Worm (Caenorhabditis elegans) whole organism, late embryonic: ENCODE results near the gene rpn-5.

Experiments used
- C08G9.2 ChIP-seq: sonication (generic microtip); optimal IDR thresholded peaks from 2 replicates; lab custom pipeline; 2016; ENCODE audit warnings: mild to moderate bottlenecking, missing genetic modification characterization, moderate library complexity, missing compliant biosample characterization
- K02D7.2 ChIP-seq: sonication (generic microtip); optimal IDR thresholded peaks from 2 replicates; lab custom pipeline; 2017; ENCODE audit warnings: mild to moderate bottlenecking, missing genetic modification characterization, missing compliant biosample characterization
- T23F11.4 ChIP-seq: fragments of 200-800 bp; sonication (Bioruptor generic); optimal IDR thresholded peaks from 2 replicates; lab custom pipeline; 2018; ENCODE audit warnings: mild to moderate bottlenecking, missing genetic modification characterization, missing compliant biosample characterization
- ama-1 ChIP-seq: fragments of 150-350 bp; optimal IDR thresholded peaks from 2 replicates; lab custom pipeline; 2014
- ceh-14 ChIP-seq: sonication (generic microtip); optimal IDR thresholded peaks from 2 replicates; lab custom pipeline; 2016; ENCODE audit warnings: missing genotype, missing genetic modification characterization, missing compliant biosample characterization
- ceh-19 ChIP-seq: fragments of 200-800 bp; sonication (Bioruptor generic); optimal IDR thresholded peaks from 2 replicates; lab custom pipeline; 2018; ENCODE audit warnings: mild to moderate bottlenecking, missing genetic modification characterization, missing compliant biosample characterization
- ceh-31 ChIP-seq: sonication (generic microtip); optimal IDR thresholded peaks from 2 replicates; lab custom pipeline; 2016; ENCODE audit warnings: missing genetic modification characterization, missing compliant biosample characterization
- ceh-34 ChIP-seq: sonication (generic microtip); optimal IDR thresholded peaks from 2 replicates; lab custom pipeline; 2016; ENCODE audit warnings: mild to moderate bottlenecking, missing genetic modification characterization, missing compliant biosample characterization
- ceh-48 ChIP-seq: sonication (generic microtip); optimal IDR thresholded peaks from 2 replicates; lab custom pipeline; 2016; ENCODE audit warnings: missing genetic modification characterization, inconsistent platforms, missing compliant biosample characterization
- dve-1 ChIP-seq: sonication (generic microtip); optimal IDR thresholded peaks from 2 replicates; lab custom pipeline; 2017; ENCODE audit warnings: antibody characterized with exemption, mild to moderate bottlenecking, missing genetic modification characterization, missing compliant biosample characterization
- elt-2 ChIP-seq: sonication (generic microtip); optimal IDR thresholded peaks from 2 replicates; lab custom pipeline; 2016; ENCODE audit warnings: missing genetic modification reagents, missing genetic modification characterization, missing compliant biosample characterization
- elt-4 ChIP-seq: sonication (generic microtip); optimal IDR thresholded peaks from 2 replicates; lab custom pipeline; 2016; ENCODE audit warnings: missing genetic modification characterization, missing compliant biosample characterization
- eyg-1 ChIP-seq: sonication (generic microtip); optimal IDR thresholded peaks from 2 replicates; lab custom pipeline; 2016; ENCODE audit warnings: missing genotype, missing genetic modification characterization, missing compliant biosample characterization
- fkh-10 ChIP-seq: fragments of 150-350 bp; optimal IDR thresholded peaks from 2 replicates; lab custom pipeline; 2014; ENCODE audit warnings: missing biosample characterization, missing genetic modification reagents, missing genetic modification characterization
- hlh-13 ChIP-seq: fragments of 200-800 bp; sonication (Bioruptor generic); optimal IDR thresholded peaks from 2 replicates; lab custom pipeline; 2018; ENCODE audit warnings: mild to moderate bottlenecking, missing genetic modification characterization, missing compliant biosample characterization
- hlh-15 ChIP-seq: sonication (generic microtip); optimal IDR thresholded peaks from 2 replicates; lab custom pipeline; 2016; ENCODE audit warnings: missing genetic modification characterization, missing compliant biosample characterization
- lim-6 ChIP-seq: sonication (generic microtip); optimal IDR thresholded peaks from 2 replicates; lab custom pipeline; 2016; ENCODE audit warnings: missing genetic modification characterization, missing compliant biosample characterization
- lin-11 ChIP-seq: fragments of 200-800 bp; sonication (Bioruptor generic); optimal IDR thresholded peaks from 2 replicates; lab custom pipeline; 2018; ENCODE audit warnings: mild to moderate bottlenecking, missing genetic modification characterization, missing compliant biosample characterization
- madf-2 ChIP-seq: sonication (generic microtip); optimal IDR thresholded peaks from 2 replicates; lab custom pipeline; 2017; ENCODE audit warnings: missing genetic modification characterization, missing compliant biosample characterization
- odd-2 ChIP-seq: sonication (generic microtip); optimal IDR thresholded peaks from 2 replicates; lab custom pipeline; 2017; ENCODE audit warnings: antibody characterized with exemption, mild to moderate bottlenecking, missing genetic modification characterization, missing compliant biosample characterization
- pag-3 ChIP-seq: sonication (generic microtip); optimal IDR thresholded peaks from 2 replicates; lab custom pipeline; 2016; ENCODE audit warnings: missing compliant biosample characterization, missing genetic modification characterization, borderline replicate concordance
- pat-9 ChIP-seq: fragments of 200-800 bp; sonication (Bioruptor generic); optimal IDR thresholded peaks from 2 replicates; lab custom pipeline; 2018; ENCODE audit warnings: mild to moderate bottlenecking, missing genetic modification characterization, moderate library complexity, missing compliant biosample characterization
- pha-4 ChIP-seq: fragments of 150-350 bp; optimal IDR thresholded peaks from 2 replicates; lab custom pipeline; 2018; ENCODE audit warnings: missing biosample characterization, missing genetic modification reagents, missing genetic modification characterization
- rnt-1 ChIP-seq: sonication (generic microtip); optimal IDR thresholded peaks from 2 replicates; lab custom pipeline; 2016; ENCODE audit warnings: missing genetic modification characterization, missing compliant biosample characterization
- sox-2 ChIP-seq: fragments of 200-800 bp; sonication (Bioruptor generic); IDR thresholded peaks from 2 replicates; pipeline ENCODE4 v1.3.6; 2022; ENCODE audit warnings: missing genetic modification reagents, missing genetic modification characterization, missing compliant biosample characterization
- sox-4 ChIP-seq: sonication (generic microtip); optimal IDR thresholded peaks from 2 replicates; lab custom pipeline; 2017; ENCODE audit warnings: mild to moderate bottlenecking, missing genetic modification characterization, inconsistent platforms, missing compliant biosample characterization
- syd-9 ChIP-seq: sonication (generic microtip); optimal IDR thresholded peaks from 2 replicates; lab custom pipeline; 2016; ENCODE audit warnings: mild to moderate bottlenecking, missing genetic modification characterization, moderate library complexity, missing compliant biosample characterization
- tbx-7 ChIP-seq: sonication (generic microtip); optimal IDR thresholded peaks from 2 replicates; lab custom pipeline; 2016; ENCODE audit warnings: missing genotype, missing genetic modification characterization, missing compliant biosample characterization
- ttx-3 ChIP-seq: sonication (generic microtip); optimal IDR thresholded peaks from 2 replicates; lab custom pipeline; 2016; ENCODE audit warnings: missing genetic modification reagents, missing genetic modification characterization, missing compliant biosample characterization
- unc-42 ChIP-seq: sonication (generic microtip); optimal IDR thresholded peaks from 2 replicates; lab custom pipeline; 2016; ENCODE audit warnings: missing genotype, missing genetic modification characterization, missing compliant biosample characterization
- unc-55 ChIP-seq: sonication (generic microtip); optimal IDR thresholded peaks from 2 replicates; lab custom pipeline; 2017; ENCODE audit warnings: missing biosample characterization, missing genetic modification reagents, missing genetic modification characterization
- unc-86 ChIP-seq: sonication (generic microtip); optimal IDR thresholded peaks from 2 replicates; lab custom pipeline; 2016; ENCODE audit warnings: missing genetic modification characterization, missing compliant biosample characterization
- zip-5 ChIP-seq: sonication (generic microtip); optimal IDR thresholded peaks from 2 replicates; lab custom pipeline; 2016; ENCODE audit warnings: missing genetic modification characterization, missing compliant biosample characterization
- ztf-16 ChIP-seq: sonication (generic microtip); optimal IDR thresholded peaks from 2 replicates; lab custom pipeline; 2017; ENCODE audit warnings: missing genetic modification characterization, missing compliant biosample characterization

rpn-5 gene

DNA sequence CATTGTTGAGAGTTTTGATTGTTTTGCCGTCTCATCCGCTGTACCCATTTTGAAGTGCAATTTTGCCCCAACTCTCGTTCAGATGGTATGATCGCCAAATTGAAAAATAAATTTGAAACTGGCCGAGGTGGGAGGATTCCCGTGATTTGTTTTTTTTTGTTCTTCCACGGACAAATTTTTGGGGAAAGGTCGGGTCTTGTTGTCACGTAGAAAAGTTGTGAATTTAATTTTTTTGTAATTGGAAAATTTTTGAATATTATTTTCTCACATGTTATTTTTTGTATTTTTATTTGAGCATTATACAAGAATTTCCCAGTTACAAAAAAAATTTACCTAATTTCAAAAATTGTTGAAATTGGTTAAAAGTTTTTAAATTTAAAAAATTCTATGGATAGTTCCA is 26.5 kb downstream of the rpn-5 start, which contains the start of gene T05A7.6:
TSS of gene T05A7.6 (minus strand) at position 101 of the 400 bp plus-strand sequence.
- no peak for TF ChIP-seq ceh-14 (tag; lab: Kevin White, UChicago)
- no peak for TF ChIP-seq elt-4 (tag; lab: Kevin White, UChicago)
- TF ChIP-seq ama-1 (lab: Kevin White, UChicago) = no peak
- no peak for TF ChIP-seq sox-4 (tag; lab: Kevin White, UChicago)
- no peak for TF ChIP-seq syd-9 (tag; lab: Kevin White, UChicago)
- TF ChIP-seq unc-86 (tag; lab: Kevin White, UChicago) = no peak
- no peak for TF ChIP-seq pat-9
- TF ChIP-seq madf-2 (tag; lab: Kevin White, UChicago) = no peak
- TF ChIP-seq eyg-1 (tag; lab: Kevin White, UChicago) = no peak
- TF ChIP-seq odd-2 = no peak
- no peak for TF ChIP-seq ttx-3 (tag; lab: Kevin White, UChicago)
- TF ChIP-seq elt-2 (tag; lab: Kevin White, UChicago) = no peak

DNA sequence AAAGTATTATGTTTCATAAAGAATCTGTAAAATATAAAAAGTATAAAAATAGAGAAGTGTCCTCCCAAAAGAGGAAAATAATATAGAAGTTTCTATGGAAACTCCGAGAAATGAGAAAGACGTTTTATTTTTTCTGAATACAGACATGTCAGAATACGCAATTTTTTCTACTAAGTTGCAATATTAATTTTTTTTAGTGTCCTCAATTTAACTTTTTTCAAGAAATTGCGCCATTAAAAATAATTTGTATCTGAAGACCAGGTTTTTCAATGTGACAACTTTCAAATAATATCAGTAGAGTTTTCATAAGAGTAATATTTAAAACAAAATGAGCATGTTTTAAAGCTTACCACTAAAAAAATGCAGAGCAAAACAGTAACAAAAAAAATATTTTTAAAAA is 30.7 kb downstream of the rpn-5 start, which contains the start of gene fut-5:
TSS of gene fut-5 (minus strand) at position 101 of the 400 bp plus-strand sequence.
- TF ChIP-seq dve-1 (no peak), elt-4 (tag; lab: Kevin White, UChicago) (no peak)

DNA sequence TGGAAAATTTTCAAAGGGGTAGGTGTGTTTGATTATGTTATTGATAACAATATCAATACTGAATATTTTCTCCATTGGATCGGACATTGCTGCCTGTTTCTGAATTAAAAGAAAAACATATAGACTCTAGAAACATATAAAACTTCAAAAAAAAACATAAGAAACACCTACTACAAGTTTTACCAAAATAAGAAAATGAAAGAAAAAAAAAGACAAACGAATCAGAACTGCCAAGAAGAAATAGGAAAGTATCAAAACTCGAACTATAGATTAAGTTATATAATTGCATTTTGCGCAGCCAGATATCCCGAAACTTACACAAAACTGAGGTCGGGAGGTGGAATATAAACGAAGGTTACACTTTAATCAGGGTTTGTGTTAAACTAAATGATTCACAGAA is 32.9 kb downstream of the rpn-5 start, which contains the start of gene T05A7.11:
TSS of gene T05A7.11 (minus strand) at position 101 of the 400 bp plus-strand sequence.
- TF ChIP-seq C08G9.2 (tag; lab: Kevin White, UChicago) = no peak
- no peak for TF ChIP-seq sox-2 (GFP tag; lab: Robert Waterston, UW)
- TF ChIP-seq ceh-14 (tag; lab: Kevin White, UChicago) = no peak
- no peak for TF ChIP-seq ztf-16
- TF ChIP-seq T23F11.4 (GFP tag; lab: Kevin White, UChicago) = no peak
- no peak for TF ChIP-seq eyg-1 (tag; lab: Kevin White, UChicago)
- no peak for TF ChIP-seq elt-4 (tag; lab: Kevin White, UChicago)
- TF ChIP-seq ttx-3 (tag; lab: Kevin White, UChicago) = no peak
- TF ChIP-seq pha-4 (tag; lab: Kevin White, UChicago) = no peak
- no peak for TF ChIP-seq rnt-1
- no peak for TF ChIP-seq zip-5 (tag; lab: Kevin White, UChicago)
- no peak for TF ChIP-seq pag-3 (tag; lab: Kevin White, UChicago)
- TF ChIP-seq ceh-34 = no peak
- no peak for TF ChIP-seq ama-1 (lab: Kevin White, UChicago)

DNA sequence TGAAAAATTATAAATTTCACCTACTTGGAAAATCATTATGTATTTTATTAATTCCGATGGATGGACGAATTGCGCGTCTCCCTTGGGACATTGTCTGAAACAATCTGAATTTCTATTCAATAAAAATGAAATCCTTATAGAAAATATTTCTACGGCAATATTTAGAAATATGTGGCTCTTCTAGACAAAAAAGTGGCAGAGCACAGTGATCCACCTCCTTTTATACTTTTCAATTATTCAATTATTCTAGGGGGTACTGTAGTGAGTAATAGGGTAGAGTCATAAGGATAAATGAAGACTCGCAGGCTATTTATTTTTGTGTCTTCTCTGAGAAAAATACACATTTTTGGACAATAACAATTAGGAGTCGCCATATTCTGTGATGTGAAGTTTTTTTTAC is 35.0 kb downstream of the rpn-5 start, which contains the start of gene T05A7.12:
TSS of gene T05A7.12 (minus strand) at position 101 of the 400 bp plus-strand sequence.
- TF ChIP-seq lin-11 (tag; lab: Kevin White, UChicago) (no peak), K02D7.2 (no peak), unc-55 (GFP tag; lab: Kevin White, UChicago) (no peak), elt-2 (tag; lab: Kevin White, UChicago) (no peak), lim-6 (tag; lab: Kevin White, UChicago) (no peak), tbx-7 (tag; lab: Kevin White, UChicago) (no peak), ceh-14 (tag; lab: Kevin White, UChicago) (no peak), ceh-31 (tag; lab: Kevin White, UChicago) (no peak), ttx-3 (tag; lab: Kevin White, UChicago) (no peak), pag-3 (tag; lab: Kevin White, UChicago) (no peak), ceh-48 (tag; lab: Kevin White, UChicago) (no peak), zip-5 (tag; lab: Kevin White, UChicago) (no peak), hlh-13 (GFP tag; lab: Kevin White, UChicago) (no peak), unc-42 (no peak), ceh-19 (GFP tag; lab: Kevin White, UChicago) (no peak), fkh-10 (GFP tag; lab: Kevin White, UChicago) (no peak), hlh-15 (tag; lab: Kevin White, UChicago) (no peak)
